Worm (Caenorhabditis elegans) whole organism, L1 larva: ENCODE measurements around the gene skr-10.

Experiments used
- C04F5.9 ChIP-seq: sonication (generic microtip); optimal IDR thresholded peaks from 2 replicates; lab custom pipeline; 2016; ENCODE audit warnings: missing genetic modification characterization, missing compliant biosample characterization
- ama-1 ChIP-seq: fragments of 150-350 bp; optimal IDR thresholded peaks from 2 replicates; lab custom pipeline; 2014
- efl-1 ChIP-seq, 4 experiments: fragments of 150-350 bp; optimal IDR thresholded peaks in 3 of 4; peaks in 1 of 4; 1 replicate in 1 of 4; 2 replicates in 3 of 4; lab custom pipeline; 2014; ENCODE audit warnings: missing biosample characterization in 2 of 4, missing genetic modification characterization in 2 of 4, missing genetic modification reagents in 2 of 4
- fkh-8 ChIP-seq: sonication (generic microtip); optimal IDR thresholded peaks from 2 replicates; lab custom pipeline; 2016; ENCODE audit warnings: mild to moderate bottlenecking, missing genetic modification characterization, missing compliant biosample characterization
- isw-1 ChIP-seq: fragments of 200-800 bp; sonication (Bioruptor generic); IDR thresholded peaks from 2 replicates; pipeline ENCODE4 v1.3.6; 2022; ENCODE audit warnings: missing genetic modification characterization, missing compliant biosample characterization
- nhr-12 ChIP-seq: sonication (generic microtip); optimal IDR thresholded peaks from 2 replicates; lab custom pipeline; 2017; ENCODE audit warnings: missing biosample characterization, missing genetic modification characterization
- nhr-19 ChIP-seq: fragments of 200-800 bp; sonication (Bioruptor generic); conservative IDR thresholded peaks from 2 replicates; pipeline ENCODE4 v1.3.6; 2022; ENCODE audit warnings: missing genetic modification characterization, missing compliant biosample characterization
- nhr-237 ChIP-seq: fragments of 150-350 bp; optimal IDR thresholded peaks from 2 replicates; lab custom pipeline; 2014; ENCODE audit warnings: missing biosample characterization, missing genetic modification characterization
- snu-23 ChIP-seq: sonication (generic microtip); optimal IDR thresholded peaks from 2 replicates; lab custom pipeline; 2016; ENCODE audit warnings: missing genetic modification characterization, missing compliant biosample characterization
- sup-37 ChIP-seq: fragments of 200-800 bp; sonication (Bioruptor generic); optimal IDR thresholded peaks from 2 replicates; lab custom pipeline; 2018; ENCODE audit warnings: mild to moderate bottlenecking, missing genetic modification characterization, missing compliant biosample characterization

Gene skr-10

ce11 chrIV:15991416-15991815, 44.8 kb downstream of the skr-10 start:
- TF ChIP-seq nhr-12 (tag; lab: Kevin White, UChicago) (no peak), sup-37 (GFP tag; lab: Kevin White, UChicago) (no peak), fkh-8 (tag; lab: Kevin White, UChicago) (no peak), efl-1 (optimal IDR thresholded peaks at IDR 0.05; lab: Kevin White, UChicago) (no peak), efl-1 (GFP tag; optimal IDR thresholded peaks at IDR 0.05 in 1 of 2; lab: Kevin White, UChicago) (peak in 1 of 2 experiments; percentile 1)

DNA sequence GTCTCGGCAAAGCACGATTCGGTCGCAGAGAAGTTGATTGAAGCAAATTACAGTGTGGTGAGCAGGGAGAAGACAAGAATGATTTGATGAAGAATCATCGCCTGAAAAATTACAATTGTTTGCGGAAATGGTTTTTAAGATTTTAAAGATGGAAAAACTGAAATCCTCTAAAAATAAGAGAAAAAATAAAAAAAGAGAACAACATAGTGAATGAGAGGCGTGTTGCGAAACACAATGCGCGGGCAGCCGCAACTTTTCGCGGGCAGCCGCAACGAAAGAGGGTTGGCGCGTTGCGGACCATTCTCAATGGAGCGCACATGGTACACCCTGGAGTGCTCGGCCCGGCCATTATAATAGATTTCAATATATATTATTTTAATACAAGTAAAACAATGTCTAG, 47.9 kb downstream of the skr-10 start, which contains the start of gene Y105C5B.20:
Gene Y105C5B.20 (minus strand): TSS at position 101 of the 400 bp plus-strand sequence.
- TF ChIP-seq nhr-19 (GFP tag; lab: Robert Waterston, UW) (no peak), nhr-237 (no peak), C04F5.9 (tag; lab: Kevin White, UChicago) (no peak), isw-1 (no peak), snu-23 (GFP tag; lab: Kevin White, UChicago) (no peak), ama-1 (lab: Kevin White, UChicago) (no peak)
